Worm (Caenorhabditis elegans) whole organism, dauer: Measurements from ENCODE around the gene ins-17.

Experiments used
- unc-62 ChIP-seq: sonication (generic microtip); optimal IDR thresholded peaks from 2 replicates; lab custom pipeline; 2017; ENCODE audit warnings: missing biosample characterization, missing genetic modification reagents, missing genetic modification characterization

Gene ins-17

ce11 chrIII:4477472-4477871, at the start of gene ins-17:
TSS of gene ins-17 (minus strand) at chrIII:4477572.
- no peak for TF ChIP-seq unc-62 (GFP tag; lab: Kevin White, UChicago)

ce11 chrIII:4525998-4526397, 48.6 kb upstream of the ins-17 start:
- no peak for TF ChIP-seq unc-62 (GFP tag; lab: Kevin White, UChicago)

ce11 chrIII:4524071-4524470, 46.7 kb upstream of the ins-17 start:
- no peak for TF ChIP-seq unc-62 (GFP tag; lab: Kevin White, UChicago)

ce11 chrIII:4523411-4523810, 46.0 kb upstream of the ins-17 start:
- no peak for TF ChIP-seq unc-62 (GFP tag; lab: Kevin White, UChicago)

ce11 chrIII:4520057-4520456, 42.7 kb upstream of the ins-17 start, which contains the start of gene cdh-4:
TSS of gene cdh-4 (plus strand) at chrIII:4520357.
- no peak for TF ChIP-seq unc-62 (GFP tag; lab: Kevin White, UChicago)

ce11 chrIII:4519410-4519809, 42.0 kb upstream of the ins-17 start:
- no peak for TF ChIP-seq unc-62 (GFP tag; lab: Kevin White, UChicago)

ce11 chrIII:4517781-4518180, 40.4 kb upstream of the ins-17 start:
- no peak for TF ChIP-seq unc-62 (GFP tag; lab: Kevin White, UChicago)

ce11 chrIII:4515173-4515572, 37.8 kb upstream of the ins-17 start:
- no peak for TF ChIP-seq unc-62 (GFP tag; lab: Kevin White, UChicago)

ce11 chrIII:4513926-4514325, 36.6 kb upstream of the ins-17 start:
- TF ChIP-seq unc-62 (GFP tag; lab: Kevin White, UChicago) = no peak

- no peak for TF ChIP-seq unc-62 (GFP tag; lab: Kevin White, UChicago)
These were observed 30.9 kb upstream of the ins-17 start, which contains the start of the genes cct-5 and F25F2.1 for ce11 chrIII:4508064-4508905. TSS of gene cct-5 (minus strand) at chrIII:4508114. TSS of gene F25F2.1 (plus strand) at chrIII:4508855.

ce11 chrIII:4506590-4507128, 29.3 kb upstream of the ins-17 start:
- no peak for TF ChIP-seq unc-62 (GFP tag; lab: Kevin White, UChicago)

- no peak for TF ChIP-seq unc-62 (GFP tag; lab: Kevin White, UChicago)
These were observed 28.8 kb upstream of the ins-17 start for ce11 chrIII:4506140-4506539.

- no peak for TF ChIP-seq unc-62 (GFP tag; lab: Kevin White, UChicago)
These were observed 28.4 kb upstream of the ins-17 start for ce11 chrIII:4505726-4506125.

- TF ChIP-seq unc-62 (GFP tag; lab: Kevin White, UChicago) = no peak
These were observed 27.6 kb upstream of the ins-17 start for ce11 chrIII:4504934-4505484.

- no peak for TF ChIP-seq unc-62 (GFP tag; lab: Kevin White, UChicago)
These were observed 27.0 kb upstream of the ins-17 start for ce11 chrIII:4504358-4504757.

- TF ChIP-seq unc-62 (GFP tag; lab: Kevin White, UChicago) = no peak
These were observed 25.3 kb upstream of the ins-17 start for ce11 chrIII:4502559-4503240.
